Worm (Caenorhabditis elegans) whole organism, L2 larva: Measurements from ENCODE around the gene ZK54.3.

Source experiments
- C34F6.9 ChIP-seq: fragments of 150-350 bp; optimal IDR thresholded peaks from 2 replicates; lab custom pipeline; 2014; ENCODE audit warnings: missing biosample characterization, missing genetic modification characterization
- F13H6.1 ChIP-seq: sonication (generic microtip); optimal IDR thresholded peaks from 2 replicates; lab custom pipeline; 2016; ENCODE audit warnings: missing genetic modification characterization, missing compliant biosample characterization
- R02D3.7 ChIP-seq: fragments of 150-350 bp; optimal IDR thresholded peaks from 2 replicates; lab custom pipeline; 2014; ENCODE audit warnings: missing biosample characterization, missing genetic modification characterization
- Y55F3AM.14 ChIP-seq: fragments of 200-800 bp; sonication (Bioruptor generic); optimal IDR thresholded peaks from 2 replicates; lab custom pipeline; 2018; ENCODE audit warnings: mild to moderate bottlenecking, missing genetic modification characterization, missing compliant biosample characterization
- ZK546.5 ChIP-seq: sonication (generic microtip); optimal IDR thresholded peaks from 2 replicates; lab custom pipeline; 2017; ENCODE audit warnings: missing biosample characterization, missing genetic modification characterization
- alr-1 ChIP-seq: fragments of 150-350 bp; optimal IDR thresholded peaks from 2 replicates; lab custom pipeline; 2014; ENCODE audit warnings: missing biosample characterization, missing genetic modification characterization
- aly-2 ChIP-seq: fragments of 150-350 bp; optimal IDR thresholded peaks from 2 replicates; lab custom pipeline; 2014; ENCODE audit warnings: missing biosample characterization, missing genetic modification characterization
- ama-1 ChIP-seq: fragments of 150-350 bp; optimal IDR thresholded peaks from 2 replicates; lab custom pipeline; 2018; ENCODE audit warnings: inconsistent platforms
- blmp-1 ChIP-seq: sonication (generic microtip); optimal IDR thresholded peaks from 2 replicates; lab custom pipeline; 2017; ENCODE audit warnings: missing genetic modification characterization, mild to moderate bottlenecking, missing compliant biosample characterization, antibody characterized with exemption, moderate library complexity; ENCODE audit not compliant: insufficient read depth
- ceh-16 ChIP-seq: fragments of 150-350 bp; optimal IDR thresholded peaks from 2 replicates; lab custom pipeline; 2014; ENCODE audit warnings: missing biosample characterization, missing genetic modification characterization
- ceh-82 ChIP-seq: fragments of 150-350 bp; optimal IDR thresholded peaks from 2 replicates; lab custom pipeline; 2014; ENCODE audit warnings: missing biosample characterization, missing genetic modification characterization
- crh-2 ChIP-seq: sonication (generic microtip); optimal IDR thresholded peaks from 2 replicates; lab custom pipeline; 2017; ENCODE audit warnings: missing biosample characterization, missing genetic modification characterization
- dmd-4 ChIP-seq: sonication (generic microtip); optimal IDR thresholded peaks from 2 replicates; lab custom pipeline; 2017; ENCODE audit warnings: missing biosample characterization, missing genetic modification characterization
- egl-27 ChIP-seq: sonication (generic microtip); optimal IDR thresholded peaks from 3 replicates; lab custom pipeline; 2017; ENCODE audit warnings: missing biosample characterization, missing genetic modification reagents, missing genetic modification characterization
- elt-1 ChIP-seq: fragments of 150-350 bp; optimal IDR thresholded peaks from 2 replicates; lab custom pipeline; 2014; ENCODE audit warnings: missing biosample characterization, missing genetic modification characterization
- elt-3 ChIP-seq: sonication (generic microtip); optimal IDR thresholded peaks from 2 replicates; lab custom pipeline; 2017; ENCODE audit warnings: missing biosample characterization, missing genetic modification characterization
- fos-1 ChIP-seq: fragments of 150-350 bp; optimal IDR thresholded peaks from 2 replicates; lab custom pipeline; 2014; ENCODE audit warnings: missing biosample characterization, missing genetic modification characterization
- gmeb-1 ChIP-seq: fragments of 150-350 bp; optimal IDR thresholded peaks from 2 replicates; lab custom pipeline; 2014; ENCODE audit warnings: missing biosample characterization, missing genetic modification characterization
- lin-11 ChIP-seq: fragments of 150-350 bp; sonication (generic microtip); optimal IDR thresholded peaks from 2 replicates; lab custom pipeline; 2014; ENCODE audit warnings: missing biosample characterization, missing genetic modification characterization, inconsistent platforms, mixed read lengths
- lin-13 ChIP-seq: fragments of 150-350 bp; optimal IDR thresholded peaks from 2 replicates; lab custom pipeline; 2014; ENCODE audit warnings: missing biosample characterization, missing genetic modification reagents, missing genetic modification characterization
- lin-39 ChIP-seq: fragments of 150-350 bp; optimal IDR thresholded peaks from 2 replicates; lab custom pipeline; 2014; ENCODE audit warnings: missing biosample characterization, missing genetic modification reagents, missing genetic modification characterization
- lsy-2 ChIP-seq, 2 experiments: fragments of 150-350 bp in 1 of 2; sonication (generic microtip) in 1 of 2; optimal IDR thresholded peaks; 2 replicates each; lab custom pipeline; 2014 to 2017; ENCODE audit warnings: missing biosample characterization in 2 of 2, missing genetic modification characterization in 2 of 2
- mab-5 ChIP-seq: fragments of 150-350 bp; optimal IDR thresholded peaks from 2 replicates; lab custom pipeline; 2014; ENCODE audit warnings: missing biosample characterization, missing genetic modification characterization
- mbf-1 ChIP-seq: sonication (generic microtip); optimal IDR thresholded peaks from 2 replicates; lab custom pipeline; 2017; ENCODE audit warnings: missing biosample characterization, missing genetic modification characterization
- mdl-1 ChIP-seq, 2 experiments: fragments of 150-350 bp in 1 of 2; sonication (generic microtip) in 1 of 2; optimal IDR thresholded peaks; 2 replicates each; lab custom pipeline; 2017; ENCODE audit warnings: missing biosample characterization in 2 of 2, missing genetic modification characterization in 2 of 2
- nhr-10 ChIP-seq: sonication (generic microtip); optimal IDR thresholded peaks from 2 replicates; lab custom pipeline; 2017; ENCODE audit warnings: missing biosample characterization, missing genetic modification characterization
- nhr-11 ChIP-seq: fragments of 150-350 bp; optimal IDR thresholded peaks from 2 replicates; lab custom pipeline; 2014; ENCODE audit warnings: missing biosample characterization, missing genetic modification characterization
- nhr-12 ChIP-seq: fragments of 150-350 bp; optimal IDR thresholded peaks from 2 replicates; lab custom pipeline; 2014; ENCODE audit warnings: missing biosample characterization, missing genetic modification characterization
- nhr-129 ChIP-seq: fragments of 150-350 bp; optimal IDR thresholded peaks from 2 replicates; lab custom pipeline; 2014; ENCODE audit warnings: missing biosample characterization, missing genetic modification characterization
- nhr-21 ChIP-seq: fragments of 150-350 bp; optimal IDR thresholded peaks from 2 replicates; lab custom pipeline; 2014; ENCODE audit warnings: missing biosample characterization, missing genetic modification characterization
- nhr-23 ChIP-seq: fragments of 150-350 bp; optimal IDR thresholded peaks from 2 replicates; lab custom pipeline; 2014; ENCODE audit warnings: missing biosample characterization, missing genetic modification reagents, missing genetic modification characterization
- nhr-237 ChIP-seq: fragments of 150-350 bp; optimal IDR thresholded peaks from 2 replicates; lab custom pipeline; 2014; ENCODE audit warnings: missing biosample characterization, missing genetic modification characterization
- nhr-25 ChIP-seq: fragments of 150-350 bp; sonication (generic microtip); optimal IDR thresholded peaks from 3 replicates; lab custom pipeline; 2014; ENCODE audit warnings: missing biosample characterization, missing genetic modification characterization
- nhr-6 ChIP-seq: fragments of 150-350 bp; optimal IDR thresholded peaks from 2 replicates; lab custom pipeline; 2014; ENCODE audit warnings: missing biosample characterization, missing genetic modification characterization
- nhr-77 ChIP-seq: fragments of 150-350 bp; optimal IDR thresholded peaks from 2 replicates; lab custom pipeline; 2014; ENCODE audit warnings: missing biosample characterization, missing genetic modification characterization
- peb-1 ChIP-seq: fragments of 150-350 bp; optimal IDR thresholded peaks from 2 replicates; lab custom pipeline; 2014; ENCODE audit warnings: missing biosample characterization, missing genetic modification characterization
- sem-4 ChIP-seq: fragments of 150-350 bp; optimal IDR thresholded peaks from 2 replicates; lab custom pipeline; 2014; ENCODE audit warnings: missing biosample characterization, missing genetic modification reagents, missing genetic modification characterization
- skn-1 ChIP-seq: sonication (generic microtip); optimal IDR thresholded peaks from 2 replicates; lab custom pipeline; 2017; ENCODE audit warnings: missing biosample characterization, missing genetic modification characterization
- sma-3 ChIP-seq: sonication (generic microtip); optimal IDR thresholded peaks from 2 replicates; lab custom pipeline; 2016; ENCODE audit warnings: missing genetic modification reagents, missing genetic modification characterization, missing compliant biosample characterization
- sma-9 ChIP-seq, 2 experiments: fragments of 150-350 bp in 1 of 2; sonication (generic microtip) in 1 of 2; optimal IDR thresholded peaks; 2 replicates each; lab custom pipeline; 2014 to 2016; ENCODE audit warnings: missing genetic modification characterization in 2 of 2, mild to moderate bottlenecking in 1 of 2, missing biosample characterization in 1 of 2, missing compliant biosample characterization in 1 of 2, missing genetic modification reagents in 1 of 2, moderate library complexity in 1 of 2
- snpc-4 ChIP-seq: fragments of 150-350 bp; optimal IDR thresholded peaks from 2 replicates; lab custom pipeline; 2014; ENCODE audit warnings: missing biosample characterization, missing genetic modification characterization
- unc-39 ChIP-seq: fragments of 150-350 bp; optimal IDR thresholded peaks from 2 replicates; lab custom pipeline; 2014; ENCODE audit warnings: missing biosample characterization, missing genetic modification characterization
- unc-55 ChIP-seq: fragments of 150-350 bp; sonication (generic microtip); optimal IDR thresholded peaks from 3 replicates; lab custom pipeline; 2014; ENCODE audit warnings: missing biosample characterization, missing genetic modification reagents, missing genetic modification characterization
- unc-62 ChIP-seq: fragments of 150-350 bp; optimal IDR thresholded peaks from 2 replicates; lab custom pipeline; 2014; ENCODE audit warnings: missing biosample characterization, missing genetic modification reagents, missing genetic modification characterization
- zag-1 ChIP-seq: fragments of 150-350 bp; optimal IDR thresholded peaks from 2 replicates; lab custom pipeline; 2014; ENCODE audit warnings: missing biosample characterization, missing genetic modification characterization
- ztf-1 ChIP-seq: fragments of 200-800 bp; sonication (Bioruptor generic); conservative IDR thresholded peaks from 2 replicates; pipeline ENCODE4 v1.3.6; 2022; ENCODE audit warnings: missing genetic modification characterization, missing compliant biosample characterization
- ztf-11 ChIP-seq: sonication (generic microtip); optimal IDR thresholded peaks from 2 replicates; lab custom pipeline; 2017; ENCODE audit warnings: missing biosample characterization, missing genetic modification characterization
- ztf-4 ChIP-seq: fragments of 150-350 bp; optimal IDR thresholded peaks from 2 replicates; lab custom pipeline; 2014; ENCODE audit warnings: missing biosample characterization, missing genetic modification characterization

Gene ZK54.3

ce11 chrX:17513507-17514113 lies 46.8 kb upstream of the ZK54.3 start, which contains the start of gene nhr-1:
Gene nhr-1 (plus strand): TSS chrX:17514063.
- peak; percentile 10 for TF ChIP-seq gmeb-1 (tag; lab: Kevin White, UChicago)
- TF ChIP-seq mdl-1 (tag; optimal IDR thresholded peaks at IDR 0.05; lab: Kevin White, UChicago), result peak; percentile 88 to 93
- TF ChIP-seq nhr-6, result peak; percentile 75
- no peak for TF ChIP-seq nhr-237 (tag; lab: Kevin White, UChicago)
- TF ChIP-seq unc-62, result peak; percentile 53
- TF ChIP-seq F13H6.1 (tag; lab: Kevin White, UChicago), result peak; percentile 96
- TF ChIP-seq lsy-2 (tag; optimal IDR thresholded peaks at IDR 0.05; lab: Kevin White, UChicago), result peak; percentile 58 to 85
- TF ChIP-seq unc-55, result peak; percentile 92
- no peak for TF ChIP-seq elt-1 (tag; lab: Kevin White, UChicago)
- TF ChIP-seq zag-1 (tag; lab: Kevin White, UChicago), result peak; percentile 88
- TF ChIP-seq lin-11 (tag; lab: Kevin White, UChicago), result peak; percentile 61
- TF ChIP-seq Y55F3AM.14 (GFP tag; lab: Kevin White, UChicago), result peak; percentile 89
- TF ChIP-seq egl-27 (tag; lab: Kevin White, UChicago), result peak; percentile 89
- TF ChIP-seq nhr-10 (tag; lab: Kevin White, UChicago), result peak; percentile 60
- no peak for TF ChIP-seq ztf-11 (tag; lab: Kevin White, UChicago)
- peak; percentile 58 for TF ChIP-seq blmp-1 (tag; lab: Kevin White, UChicago)
- TF ChIP-seq peb-1 (tag; lab: Kevin White, UChicago), result no peak
- TF ChIP-seq dmd-4, result no peak
- no peak for TF ChIP-seq nhr-77 (tag; lab: Kevin White, UChicago)
- peak; percentile 96 for TF ChIP-seq nhr-129
- no peak for TF ChIP-seq ztf-1 (GFP tag; lab: Robert Waterston, UW)
- peak; percentile 86 for TF ChIP-seq nhr-25 (tag; lab: Kevin White, UChicago)
- TF ChIP-seq sma-9 (GFP tag; optimal IDR thresholded peaks at IDR 0.05; lab: Kevin White, UChicago), result peak; percentile 98
- TF ChIP-seq sma-9 (tag; optimal IDR thresholded peaks at IDR 0.05; lab: Kevin White, UChicago), result peak; percentile 92
- TF ChIP-seq mab-5 (tag; lab: Kevin White, UChicago), result peak; percentile 74
- no peak for TF ChIP-seq ama-1 (lab: Kevin White, UChicago)
- TF ChIP-seq nhr-11 (tag; lab: Kevin White, UChicago), result no peak
- no peak for TF ChIP-seq mbf-1 (tag; lab: Kevin White, UChicago)
- peak; percentile 73 for TF ChIP-seq snpc-4 (tag; lab: Kevin White, UChicago)
- TF ChIP-seq C34F6.9 (tag; lab: Kevin White, UChicago), result peak; percentile 92
- peak; percentile 89 for TF ChIP-seq fos-1
- TF ChIP-seq unc-39, result no peak
- TF ChIP-seq lin-39 (tag; lab: Kevin White, UChicago), result no peak
- TF ChIP-seq skn-1 (tag; lab: Kevin White, UChicago), result no peak
- TF ChIP-seq alr-1 (tag; lab: Kevin White, UChicago), result no peak
- peak; percentile 64 for TF ChIP-seq ceh-82 (tag; lab: Kevin White, UChicago)
- TF ChIP-seq nhr-21, result peak; percentile 79
- TF ChIP-seq ZK546.5 (tag; lab: Kevin White, UChicago), result no peak
- TF ChIP-seq ztf-4 (tag; lab: Kevin White, UChicago), result peak; percentile 85
- TF ChIP-seq sem-4 (tag; lab: Kevin White, UChicago), result peak; percentile 89
- TF ChIP-seq ceh-16 (tag; lab: Kevin White, UChicago), result peak; percentile 34
- TF ChIP-seq aly-2 (tag; lab: Kevin White, UChicago), result no peak
- TF ChIP-seq elt-3 (tag; lab: Kevin White, UChicago), result no peak
- no peak for TF ChIP-seq nhr-23 (tag; lab: Kevin White, UChicago)
- no peak for TF ChIP-seq nhr-12
- no peak for TF ChIP-seq R02D3.7 (tag; lab: Kevin White, UChicago)
- TF ChIP-seq crh-2, result peak; percentile 93
- TF ChIP-seq sma-3 (GFP tag; lab: Kevin White, UChicago), result peak; percentile 74
- peak; percentile 80 for TF ChIP-seq lin-13
